Worm (Caenorhabditis elegans): Measurements from ENCODE around the gene pyr-1.

The pyr-1 gene

DNA sequence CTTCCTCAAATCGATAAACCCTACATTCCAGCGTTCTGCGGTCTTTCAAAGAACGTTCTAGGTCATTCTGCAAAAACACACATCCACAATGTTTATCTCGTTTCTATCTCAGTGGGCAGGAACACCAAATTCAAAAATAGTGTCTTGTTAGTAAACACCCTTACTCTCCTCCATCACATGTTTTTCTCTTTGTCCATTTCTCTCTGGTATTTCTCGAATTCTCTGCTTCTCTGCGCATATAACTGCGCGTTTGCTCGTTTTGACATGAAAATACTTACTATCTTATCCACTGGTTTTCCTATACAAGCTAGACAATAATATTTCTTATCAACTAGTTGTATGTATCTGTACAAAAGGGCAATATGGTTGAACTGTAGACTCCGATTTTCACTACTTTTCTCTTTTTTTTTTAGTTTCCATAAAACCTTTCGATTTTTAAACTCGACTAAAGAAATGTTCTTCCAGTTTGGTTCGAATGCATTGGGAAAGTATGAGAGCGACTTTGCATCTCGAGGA, at the start of gene pyr-1:
TSS of gene pyr-1 (plus strand) at position 466 of the 516 bp plus-strand sequence.
- TF ChIP-seq F13C5.2 (tag; optimal IDR thresholded peaks at IDR 0.05) (no peak), scrt-1 (GFP tag; IDR thresholded peaks at IDR 0.05) (no peak), aly-1 (tag; optimal IDR thresholded peaks at IDR 0.05) (no peak), flt-1 (GFP tag; IDR thresholded peaks at IDR 0.05) (no peak), ceh-36 (tag; optimal IDR thresholded peaks at IDR 0.05) (no peak), tbx-37 (GFP tag; conservative IDR thresholded peaks at IDR 0.05) (no peak), hnd-1 (tag; optimal IDR thresholded peaks at IDR 0.05) (no peak), pes-1 (GFP tag; IDR thresholded peaks at IDR 0.05) (no peak), hmbx-1 (tag; optimal IDR thresholded peaks at IDR 0.05) (no peak), B0310.2 (tag; optimal IDR thresholded peaks at IDR 0.05) (no peak), sea-1 (GFP tag; conservative IDR thresholded peaks at IDR 0.05) (no peak), ama-1 (optimal IDR thresholded peaks at IDR 0.05) (no peak), hmg-4 (GFP tag; optimal IDR thresholded peaks at IDR 0.05) (no peak), ets-7 (tag; optimal IDR thresholded peaks at IDR 0.05) (no peak)

DNA sequence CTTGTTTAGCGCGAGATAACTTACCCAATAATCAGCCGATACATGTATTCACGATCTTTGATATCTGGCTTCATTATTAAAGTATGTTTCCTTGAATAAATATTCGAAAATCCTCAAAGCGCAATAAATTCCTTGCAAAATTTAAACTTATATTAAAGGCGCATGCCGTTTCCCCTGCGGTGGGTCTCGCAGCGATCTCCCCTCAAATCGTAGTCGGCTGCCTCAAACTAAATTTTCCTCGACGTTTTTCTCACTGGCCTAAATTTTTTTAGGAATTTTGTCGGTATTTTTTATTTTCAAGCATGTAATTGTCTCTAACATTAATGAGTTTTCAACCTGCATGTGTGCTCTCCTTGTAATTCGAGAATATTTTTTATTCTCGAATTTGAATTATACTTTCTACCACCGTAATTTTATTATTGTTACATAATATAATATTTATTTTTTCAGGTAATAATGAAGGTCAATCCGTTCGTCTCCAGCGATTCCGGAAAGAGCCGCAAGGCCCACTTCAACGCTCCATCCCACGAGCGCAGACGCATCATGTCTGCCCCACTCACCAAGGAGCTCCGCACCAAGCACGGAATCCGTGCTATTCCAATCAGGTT, 48.5 kb upstream of the pyr-1 start, which contains the start of the genes cpf-1 and rpl-26:
TSS of gene cpf-1 (minus strand) at position 104 of the 608 bp plus-strand sequence.
TSS of gene rpl-26 (plus strand) at position 449 of the 608 bp plus-strand sequence.
- TF ChIP-seq ama-1 (optimal IDR thresholded peaks at IDR 0.05) (no peak), pes-1 (GFP tag; IDR thresholded peaks at IDR 0.05) (no peak)

DNA sequence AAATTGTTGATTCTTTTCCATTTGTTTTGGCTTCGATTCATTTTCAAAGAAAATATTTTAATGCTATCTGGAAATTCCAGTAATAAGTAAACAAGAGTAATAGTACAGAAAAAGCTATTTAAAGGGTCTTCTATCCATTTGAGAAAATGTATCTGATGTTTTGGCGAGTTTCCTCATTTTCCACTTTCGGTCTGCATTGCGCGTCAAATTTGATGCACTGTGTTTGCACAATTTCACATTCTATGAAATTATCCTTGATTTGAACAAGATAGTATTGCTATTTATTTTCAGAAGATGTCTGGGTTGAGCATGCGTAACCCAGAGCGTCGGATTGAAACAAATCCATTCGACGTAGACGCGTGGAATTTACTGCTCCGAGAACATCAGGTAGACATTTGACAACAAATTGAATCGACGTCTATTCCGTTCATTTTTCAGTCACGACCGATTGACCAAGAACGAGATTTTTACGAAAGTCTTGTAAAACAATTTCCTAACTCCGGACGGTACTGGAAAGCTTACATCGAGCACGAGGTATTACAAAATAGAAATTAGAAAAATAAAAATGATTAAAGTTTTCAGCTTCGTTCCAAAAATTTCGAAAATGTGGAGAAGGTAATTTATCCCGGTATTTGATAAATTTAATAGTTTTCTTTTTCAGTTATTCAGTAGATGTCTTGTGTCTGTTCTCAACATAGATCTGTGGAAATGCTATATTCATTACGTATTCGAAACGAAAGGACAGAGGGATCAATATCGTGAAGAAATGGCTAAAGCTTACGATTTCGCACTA, 47.1 kb upstream of the pyr-1 start, which contains the start of gene suf-1:
TSS of gene suf-1 (plus strand) at position 280 of the 793 bp plus-strand sequence.
- TF ChIP-seq ama-1 (optimal IDR thresholded peaks at IDR 0.05) (peak; percentile 71), hmg-4 (GFP tag; optimal IDR thresholded peaks at IDR 0.05) (no peak), aly-1 (tag; optimal IDR thresholded peaks at IDR 0.05) (no peak), flt-1 (GFP tag; IDR thresholded peaks at IDR 0.05) (no peak), B0310.2 (tag; optimal IDR thresholded peaks at IDR 0.05) (no peak), tra-4 (tag; optimal IDR thresholded peaks at IDR 0.05) (no peak), hnd-1 (tag; optimal IDR thresholded peaks at IDR 0.05) (no peak)

DNA sequence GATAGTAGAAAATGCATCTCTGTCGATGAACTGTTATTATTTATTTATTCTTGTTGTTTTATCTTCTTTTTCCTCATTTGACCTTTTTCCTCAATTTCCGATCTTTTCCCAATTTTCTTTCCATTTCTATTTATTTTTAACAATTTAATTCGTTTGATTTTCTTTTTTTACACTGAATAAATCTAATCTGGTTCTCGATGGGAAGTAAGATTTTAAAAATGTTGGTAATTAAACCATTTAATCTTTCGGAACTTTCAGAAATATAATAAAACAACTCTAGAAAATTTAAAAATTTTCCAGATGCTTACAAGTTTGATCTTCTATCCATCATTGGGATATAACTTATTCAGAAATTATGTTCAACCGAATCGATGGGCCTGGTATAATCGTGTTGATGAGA, 44.4 kb upstream of the pyr-1 start, which contains the start of gene F28C6.8:
TSS of gene F28C6.8 (plus strand) at position 301 of the 400 bp plus-strand sequence.
- TF ChIP-seq flt-1 (GFP tag; IDR thresholded peaks at IDR 0.05) (no peak), tbx-37 (GFP tag; conservative IDR thresholded peaks at IDR 0.05) (no peak), hmbx-1 (tag; optimal IDR thresholded peaks at IDR 0.05) (no peak), scrt-1 (GFP tag; IDR thresholded peaks at IDR 0.05) (no peak), sea-1 (GFP tag; conservative IDR thresholded peaks at IDR 0.05) (no peak), ets-7 (tag; optimal IDR thresholded peaks at IDR 0.05) (no peak), B0310.2 (tag; optimal IDR thresholded peaks at IDR 0.05) (no peak), hnd-1 (tag; optimal IDR thresholded peaks at IDR 0.05) (no peak), ceh-13 (GFP tag; optimal IDR thresholded peaks at IDR 0.05) (no peak), pes-1 (GFP tag; IDR thresholded peaks at IDR 0.05) (no peak), ceh-36 (tag; optimal IDR thresholded peaks at IDR 0.05) (no peak), tbx-11 (GFP tag; IDR thresholded peaks at IDR 0.05) (no peak), F13C5.2 (tag; optimal IDR thresholded peaks at IDR 0.05) (no peak), tra-4 (tag; optimal IDR thresholded peaks at IDR 0.05) (no peak), aly-1 (tag; optimal IDR thresholded peaks at IDR 0.05) (no peak), ama-1 (optimal IDR thresholded peaks at IDR 0.05) (no peak), hmg-4 (GFP tag; optimal IDR thresholded peaks at IDR 0.05) (no peak)

- TF ChIP-seq hnd-1 (tag; optimal IDR thresholded peaks at IDR 0.05) (no peak), ceh-13 (GFP tag; optimal IDR thresholded peaks at IDR 0.05) (no peak), sea-1 (GFP tag; conservative IDR thresholded peaks at IDR 0.05) (no peak), hmbx-1 (tag; optimal IDR thresholded peaks at IDR 0.05) (no peak), pes-1 (GFP tag; IDR thresholded peaks at IDR 0.05) (no peak), B0310.2 (tag; optimal IDR thresholded peaks at IDR 0.05) (no peak), ama-1 (optimal IDR thresholded peaks at IDR 0.05) (no peak), tbx-37 (GFP tag; conservative IDR thresholded peaks at IDR 0.05) (no peak), hmg-4 (GFP tag; optimal IDR thresholded peaks at IDR 0.05) (no peak), ets-7 (tag; optimal IDR thresholded peaks at IDR 0.05) (no peak), flt-1 (GFP tag; IDR thresholded peaks at IDR 0.05) (no peak), scrt-1 (GFP tag; IDR thresholded peaks at IDR 0.05) (no peak), F13C5.2 (tag; optimal IDR thresholded peaks at IDR 0.05) (no peak), tbx-11 (GFP tag; IDR thresholded peaks at IDR 0.05) (no peak), ceh-36 (tag; optimal IDR thresholded peaks at IDR 0.05) (no peak), aly-1 (tag; optimal IDR thresholded peaks at IDR 0.05) (no peak), tra-4 (tag; optimal IDR thresholded peaks at IDR 0.05) (no peak)
These were observed 43.2 kb upstream of the pyr-1 start, which contains the start of gene F28C6.10 for ce11 chrII:8607662-8608061. F28C6.10 (plus strand) TSS chrII:8607962.

- no peak for TF ChIP-seq tbx-11 (GFP tag; IDR thresholded peaks at IDR 0.05)
- TF ChIP-seq pes-1 (GFP tag; IDR thresholded peaks at IDR 0.05): no peak
- TF ChIP-seq ceh-13 (GFP tag; optimal IDR thresholded peaks at IDR 0.05): no peak
- no peak for TF ChIP-seq ama-1 (optimal IDR thresholded peaks at IDR 0.05)
- no peak for TF ChIP-seq tbx-37 (GFP tag; conservative IDR thresholded peaks at IDR 0.05)
- no peak for TF ChIP-seq sea-1 (GFP tag; conservative IDR thresholded peaks at IDR 0.05)
- no peak for TF ChIP-seq hmbx-1 (tag; optimal IDR thresholded peaks at IDR 0.05)
- TF ChIP-seq ets-7 (tag; optimal IDR thresholded peaks at IDR 0.05): no peak
- no peak for TF ChIP-seq tra-4 (tag; optimal IDR thresholded peaks at IDR 0.05)
- no peak for TF ChIP-seq hnd-1 (tag; optimal IDR thresholded peaks at IDR 0.05)
- no peak for TF ChIP-seq ceh-36 (tag; optimal IDR thresholded peaks at IDR 0.05)
These were observed 40.8 kb upstream of the pyr-1 start, which contains the start of gene F28C6.9 for ce11 chrII:8610085-8610484. F28C6.9 (minus strand) TSS chrII:8610185.

- TF ChIP-seq sea-1 (GFP tag; conservative IDR thresholded peaks at IDR 0.05) (no peak), tbx-11 (GFP tag; IDR thresholded peaks at IDR 0.05) (no peak), ceh-13 (GFP tag; optimal IDR thresholded peaks at IDR 0.05) (no peak), tra-4 (tag; optimal IDR thresholded peaks at IDR 0.05) (no peak), ama-1 (optimal IDR thresholded peaks at IDR 0.05) (no peak), tbx-37 (GFP tag; conservative IDR thresholded peaks at IDR 0.05) (no peak), ets-7 (tag; optimal IDR thresholded peaks at IDR 0.05) (no peak), scrt-1 (GFP tag; IDR thresholded peaks at IDR 0.05) (no peak), F13C5.2 (tag; optimal IDR thresholded peaks at IDR 0.05) (no peak), hmg-4 (GFP tag; optimal IDR thresholded peaks at IDR 0.05) (no peak), aly-1 (tag; optimal IDR thresholded peaks at IDR 0.05) (no peak), flt-1 (GFP tag; IDR thresholded peaks at IDR 0.05) (no peak), B0310.2 (tag; optimal IDR thresholded peaks at IDR 0.05) (no peak), pes-1 (GFP tag; IDR thresholded peaks at IDR 0.05) (no peak), ceh-36 (tag; optimal IDR thresholded peaks at IDR 0.05) (no peak), hnd-1 (tag; optimal IDR thresholded peaks at IDR 0.05) (no peak), hmbx-1 (tag; optimal IDR thresholded peaks at IDR 0.05) (no peak)
These were observed 40.3 kb upstream of the pyr-1 start for ce11 chrII:8610585-8610984.

All from whole organism, early embryonic.